Fruit fly (Drosophila melanogaster) whole organism, embryonic: ENCODE measurements around the gene CG16736.

Source experiments
- Antp ChIP-seq: fragments of 200-800 bp; sonication (Bioruptor generic); optimal IDR thresholded peaks from 3 replicates; lab custom pipeline; 2016; ENCODE audit warnings: missing biosample characterization, missing genetic modification characterization
- Atf3 ChIP-seq: fragments of 200-800 bp; sonication (Bioruptor generic); optimal IDR thresholded peaks from 3 replicates; lab custom pipeline; 2016; ENCODE audit warnings: missing biosample characterization, missing genetic modification characterization
- Blimp-1 ChIP-seq: fragments of 200-800 bp; sonication (Bioruptor generic); optimal IDR thresholded peaks from 3 replicates; lab custom pipeline; 2018; ENCODE audit warnings: missing biosample characterization, missing genetic modification characterization, mild to moderate bottlenecking, moderate library complexity, missing genetic modification reagents
- CG10654 ChIP-seq: fragments of 200-800 bp; sonication (Bioruptor generic); optimal IDR thresholded peaks from 2 replicates; lab custom pipeline; 2016; ENCODE audit warnings: missing biosample characterization, missing genetic modification characterization
- CG10979 ChIP-seq: fragments of 200-800 bp; sonication (Bioruptor generic); optimal IDR thresholded peaks from 2 replicates; lab custom pipeline; 2018; ENCODE audit warnings: missing biosample characterization, mild to moderate bottlenecking, missing genetic modification characterization, moderate library complexity
- CG11695 ChIP-seq: fragments of 200-800 bp; sonication (Bioruptor generic); IDR thresholded peaks from 3 replicates; pipeline ENCODE4 v1.3.6; 2022; ENCODE audit warnings: missing biosample characterization, missing genetic modification characterization
- CG12769 ChIP-seq: fragments of 200-800 bp; sonication (Bioruptor generic); optimal IDR thresholded peaks from 2 replicates; lab custom pipeline; 2019; ENCODE audit warnings: missing biosample characterization, mild to moderate bottlenecking, missing genetic modification characterization, moderate library complexity
- CG13624 ChIP-seq: fragments of 200-800 bp; sonication (Bioruptor generic); optimal IDR thresholded peaks from 2 replicates; lab custom pipeline; 2016; ENCODE audit warnings: missing biosample characterization, missing genetic modification characterization
- CG14710 ChIP-seq: fragments of 200-800 bp; sonication (Bioruptor generic); optimal IDR thresholded peaks from 3 replicates; lab custom pipeline; 2019; ENCODE audit warnings: missing biosample characterization, mild to moderate bottlenecking, missing genetic modification characterization, moderate library complexity
- CG16815 ChIP-seq: fragments of 200-800 bp; sonication (Bioruptor generic); optimal IDR thresholded peaks from 3 replicates; lab custom pipeline; 2017; ENCODE audit warnings: missing biosample characterization, mild to moderate bottlenecking, missing genetic modification characterization
- CG17385 ChIP-seq: fragments of 200-800 bp; sonication (Bioruptor generic); optimal IDR thresholded peaks from 3 replicates; lab custom pipeline; 2018; ENCODE audit warnings: missing biosample characterization, mild to moderate bottlenecking, missing genetic modification characterization
- CG17829 ChIP-seq: fragments of 200-800 bp; optimal IDR thresholded peaks from 2 replicates; lab custom pipeline; 2019; ENCODE audit warnings: missing biosample characterization, mild to moderate bottlenecking, missing genetic modification characterization, moderate library complexity
- CG2875 ChIP-seq: fragments of 200-800 bp; sonication (Bioruptor generic); optimal IDR thresholded peaks from 2 replicates; lab custom pipeline; 2017; ENCODE audit warnings: missing biosample characterization, mild to moderate bottlenecking, missing genetic modification characterization, missing genetic modification reagents
- CG30403 ChIP-seq: fragments of 200-800 bp; sonication (Bioruptor generic); optimal IDR thresholded peaks from 3 replicates; lab custom pipeline; 2016; ENCODE audit warnings: missing biosample characterization, missing genetic modification characterization
- CG3847 ChIP-seq: fragments of 200-800 bp; sonication (Bioruptor generic); IDR thresholded peaks from 2 replicates; pipeline ENCODE4 v1.3.6; 2022; ENCODE audit warnings: missing biosample characterization, missing genetic modification characterization
- CG6689 ChIP-seq: fragments of 200-800 bp; sonication (Bioruptor generic); IDR thresholded peaks from 2 replicates; pipeline ENCODE4 v1.3.6; 2022; ENCODE audit warnings: missing biosample characterization, missing genetic modification characterization
- CG6765 ChIP-seq: fragments of 200-800 bp; sonication (Bioruptor generic); optimal IDR thresholded peaks from 3 replicates; lab custom pipeline; 2017; ENCODE audit warnings: missing biosample characterization, mild to moderate bottlenecking, missing genetic modification characterization
- CG7745 ChIP-seq: fragments of 200-800 bp; sonication (Bioruptor generic); optimal IDR thresholded peaks from 2 replicates; lab custom pipeline; 2018; ENCODE audit warnings: missing biosample characterization, mild to moderate bottlenecking, missing genetic modification characterization, moderate library complexity
- CG8281 ChIP-seq: fragments of 200-800 bp; sonication (Bioruptor generic); optimal IDR thresholded peaks from 2 replicates; lab custom pipeline; 2018; ENCODE audit warnings: missing biosample characterization, mild to moderate bottlenecking, missing genetic modification characterization, moderate library complexity
- CG8359 ChIP-seq: fragments of 200-800 bp; sonication (Bioruptor generic); optimal IDR thresholded peaks from 2 replicates; lab custom pipeline; 2017; ENCODE audit warnings: missing biosample characterization, mild to moderate bottlenecking, missing genetic modification characterization, borderline replicate concordance
- CG8924 ChIP-seq: fragments of 200-800 bp; optimal IDR thresholded peaks from 3 replicates; lab custom pipeline; 2019; ENCODE audit warnings: missing biosample characterization, mild to moderate bottlenecking, missing genetic modification characterization, moderate library complexity
- Dad ChIP-seq: fragments of 200-800 bp; sonication (Bioruptor generic); optimal IDR thresholded peaks from 3 replicates; lab custom pipeline; 2016; ENCODE audit warnings: missing biosample characterization, missing genetic modification characterization
- Doc3 ChIP-seq: fragments of 200-800 bp; sonication (Bioruptor generic); IDR thresholded peaks from 3 replicates; pipeline ENCODE4 v1.3.6; 2022; ENCODE audit warnings: missing biosample characterization, missing genetic modification characterization; ENCODE audit not compliant: partially characterized antibody
- E2f2 ChIP-seq: fragments of 200-800 bp; sonication (Bioruptor generic); IDR thresholded peaks from 2 replicates; pipeline ENCODE4 v1.3.6; 2022; ENCODE audit warnings: missing biosample characterization, missing genetic modification characterization
- Fer2 ChIP-seq: fragments of 200-800 bp; sonication (Bioruptor generic); optimal IDR thresholded peaks from 2 replicates; lab custom pipeline; 2018; ENCODE audit warnings: missing biosample characterization, mild to moderate bottlenecking, missing genetic modification characterization, moderate library complexity
- HHEX ChIP-seq: fragments of 200-800 bp; sonication (Bioruptor generic); optimal IDR thresholded peaks from 3 replicates; lab custom pipeline; 2017; ENCODE audit warnings: missing biosample characterization, mild to moderate bottlenecking, missing genetic modification characterization, missing genetic modification reagents
- HmgD ChIP-seq: fragments of 200-800 bp; sonication (Bioruptor generic); optimal IDR thresholded peaks from 3 replicates; lab custom pipeline; 2016; ENCODE audit warnings: missing biosample characterization, missing genetic modification characterization
- Hr39 ChIP-seq: fragments of >200 bp; optimal IDR thresholded peaks from 2 replicates; lab custom pipeline; 2017
- Meics ChIP-seq: fragments of 200-800 bp; sonication (Bioruptor generic); optimal IDR thresholded peaks from 2 replicates; lab custom pipeline; 2017; ENCODE audit warnings: missing biosample characterization, mild to moderate bottlenecking, missing genetic modification characterization
- Nf-YB ChIP-seq: fragments of 200-800 bp; sonication (Bioruptor generic); optimal IDR thresholded peaks from 3 replicates; lab custom pipeline; 2019; ENCODE audit warnings: missing biosample characterization, mild to moderate bottlenecking, missing genetic modification characterization, moderate library complexity
- Sox100B ChIP-seq: fragments of 200-800 bp; sonication (Bioruptor generic); optimal IDR thresholded peaks from 3 replicates; lab custom pipeline; 2018; ENCODE audit warnings: missing biosample characterization, mild to moderate bottlenecking, missing genetic modification characterization
- Sry-δ ChIP-seq: fragments of 200-800 bp; sonication (Bioruptor generic); optimal IDR thresholded peaks from 2 replicates; lab custom pipeline; 2016; ENCODE audit warnings: missing biosample characterization, missing genetic modification characterization
- Ssrp ChIP-seq: fragments of 200-800 bp; sonication (Bioruptor generic); optimal IDR thresholded peaks from 2 replicates; lab custom pipeline; 2018; ENCODE audit warnings: missing biosample characterization, mild to moderate bottlenecking, missing genetic modification characterization, moderate library complexity
- Xrp1 ChIP-seq: fragments of 200-800 bp; sonication (Bioruptor generic); IDR thresholded peaks from 2 replicates; pipeline ENCODE4 v1.3.6; 2022; ENCODE audit warnings: missing biosample characterization, missing genetic modification characterization
- abd-A ChIP-seq: fragments of 200-800 bp; sonication (Bioruptor generic); optimal IDR thresholded peaks from 3 replicates; lab custom pipeline; 2019; ENCODE audit warnings: missing biosample characterization, mild to moderate bottlenecking, missing genetic modification characterization, moderate library complexity
- az2 ChIP-seq: fragments of 200-800 bp; sonication (Bioruptor generic); optimal IDR thresholded peaks from 3 replicates; lab custom pipeline; 2016; ENCODE audit warnings: missing biosample characterization, missing genetic modification characterization
- cad ChIP-seq: fragments of >200 bp; optimal IDR thresholded peaks from 2 replicates; lab custom pipeline; 2017; ENCODE audit warnings: missing biosample characterization, missing genetic modification characterization
- crc ChIP-seq: fragments of 200-800 bp; sonication (Bioruptor generic); optimal IDR thresholded peaks from 2 replicates; lab custom pipeline; 2016; ENCODE audit warnings: missing biosample characterization, missing genetic modification characterization
- croc ChIP-seq: fragments of 200-800 bp; sonication (Bioruptor generic); conservative IDR thresholded peaks from 3 replicates; pipeline ENCODE4 v1.3.6; 2022; ENCODE audit warnings: missing biosample characterization, missing genetic modification characterization
- dmrt11E ChIP-seq: fragments of 200-800 bp; sonication (Bioruptor generic); optimal IDR thresholded peaks from 3 replicates; lab custom pipeline; 2018; ENCODE audit warnings: missing biosample characterization, mild to moderate bottlenecking, missing genetic modification characterization, moderate library complexity
- en ChIP-seq: fragments of 200-800 bp; sonication (Bioruptor generic); optimal IDR thresholded peaks from 2 replicates; lab custom pipeline; 2016; ENCODE audit warnings: missing biosample characterization, missing genetic modification characterization
- her ChIP-seq: fragments of 200-800 bp; sonication (Bioruptor generic); optimal IDR thresholded peaks from 2 replicates; lab custom pipeline; 2016; ENCODE audit warnings: missing biosample characterization, missing genetic modification characterization
- ind ChIP-seq: fragments of 200-800 bp; sonication (Bioruptor generic); optimal IDR thresholded peaks from 3 replicates; lab custom pipeline; 2016; ENCODE audit warnings: missing biosample characterization, missing genetic modification characterization
- lmd ChIP-seq: fragments of 200-800 bp; sonication (Bioruptor generic); IDR thresholded peaks from 2 replicates; pipeline ENCODE4 v1.3.6; 2022; ENCODE audit warnings: missing biosample characterization, missing genetic modification characterization
- maf-S ChIP-seq: fragments of 200-800 bp; sonication (Bioruptor generic); optimal IDR thresholded peaks from 2 replicates; lab custom pipeline; 2016; ENCODE audit warnings: missing biosample characterization, missing genetic modification characterization
- otp ChIP-seq: fragments of 200-800 bp; sonication (Bioruptor generic); IDR thresholded peaks from 3 replicates; pipeline ENCODE4, ENCODE4 v1.3.6; 2022; ENCODE audit warnings: missing biosample characterization, missing genetic modification characterization
- pfk ChIP-seq: fragments of 200-800 bp; sonication (Bioruptor generic); optimal IDR thresholded peaks from 2 replicates; lab custom pipeline; 2018; ENCODE audit warnings: missing biosample characterization, mild to moderate bottlenecking, missing genetic modification characterization, moderate library complexity
- pho ChIP-seq: fragments of 200-800 bp; sonication (Bioruptor generic); optimal IDR thresholded peaks from 2 replicates; lab custom pipeline; 2016; ENCODE audit warnings: missing biosample characterization, missing genetic modification characterization
- prd ChIP-seq, 3 experiments: fragments of >200 bp in 2 of 3; fragments of 200-800 bp in 1 of 3; sonication (Bioruptor generic) in 1 of 3; optimal IDR thresholded peaks in 2 of 3; IDR thresholded peaks in 1 of 3; 2 replicates in 2 of 3; 3 replicates in 1 of 3; pipeline versions ENCODE4 v1.3.6 to Lab custom; 2017 to 2022; ENCODE audit warnings: missing biosample characterization in 1 of 3, missing genetic modification characterization in 1 of 3
- stc ChIP-seq: fragments of 200-800 bp; sonication (Bioruptor generic); IDR thresholded peaks from 2 replicates; pipeline ENCODE4 v1.3.6; 2022; ENCODE audit warnings: missing biosample characterization, missing genetic modification characterization
- tin ChIP-seq: fragments of 200-800 bp; sonication (Bioruptor generic); optimal IDR thresholded peaks from 3 replicates; lab custom pipeline; 2016; ENCODE audit warnings: missing biosample characterization, missing genetic modification characterization

CG16736 gene

dm6 chr3R:9250868-9251267 is 6.6 kb downstream of the CG16736 start (continued):
- TF ChIP-seq CG8281: no peak
- no peak for TF ChIP-seq stc (GFP tag; lab: Robert Waterston, UW)
- TF ChIP-seq dmrt11E (tag; lab: Kevin White, UChicago): peak; percentile 51
- no peak for TF ChIP-seq cad (GFP tag; lab: Kevin White, UChicago)
- no peak for TF ChIP-seq Fer2 (tag; lab: Kevin White, UChicago)
- peak; percentile 0 for TF ChIP-seq CG10654 (GFP tag; lab: Kevin White, UChicago)
- TF ChIP-seq az2 (GFP tag; lab: Kevin White, UChicago): peak; percentile 24
- TF ChIP-seq Doc3 (GFP tag; lab: Robert Waterston, UW): no peak
- no peak; the same call in 2 of the 3 replicates for TF ChIP-seq croc (GFP tag; lab: Robert Waterston, UW)
- no peak for TF ChIP-seq pfk (GFP tag; lab: Kevin White, UChicago)
- no peak for TF ChIP-seq crc
- no peak for TF ChIP-seq CG7745
- no peak for TF ChIP-seq Meics (GFP tag; lab: Kevin White, UChicago)
- TF ChIP-seq CG3847 (GFP tag; lab: Robert Waterston, UW): peak; percentile 36; the same call in 1 of the 2 replicates
- TF ChIP-seq CG16815: no peak
- peak; percentile 46 for TF ChIP-seq CG10979 (tag; lab: Kevin White, UChicago)
- 0 out of 2 replicates have a peak, but pooled peaks have one; percentile 21 for TF ChIP-seq E2f2
- no peak for TF ChIP-seq pho
- peak; percentile 37 for TF ChIP-seq CG30403
- TF ChIP-seq CG2875 (GFP tag; lab: Kevin White, UChicago): peak; percentile 27
- no peak for TF ChIP-seq Dad (GFP tag; lab: Kevin White, UChicago)
- TF ChIP-seq Sox100B (GFP tag; lab: Kevin White, UChicago): no peak
- no peak for TF ChIP-seq maf-S (GFP tag; lab: Kevin White, UChicago)
- peak; percentile 22 for TF ChIP-seq CG14710
- no peak for TF ChIP-seq Sry-δ (GFP tag; lab: Kevin White, UChicago)
- peak; percentile 39 for TF ChIP-seq CG17829 (tag; lab: Kevin White, UChicago)
- TF ChIP-seq otp (GFP tag; lab: Robert Waterston, UW): peak; percentile 41; the same call in 1 of the 3 replicates
- peak; percentile 42 for TF ChIP-seq Ssrp
- no peak for TF ChIP-seq CG12769
- TF ChIP-seq CG8359: no peak
- TF ChIP-seq Antp: peak; percentile 14
- TF ChIP-seq lmd (GFP tag; lab: Robert Waterston, UW): peak; percentile 39
- TF ChIP-seq abd-A (tag; lab: Kevin White, UChicago): no peak
- TF ChIP-seq Hr39 (lab: Kevin White, UChicago): no peak
- no peak for TF ChIP-seq prd (optimal IDR thresholded peaks at IDR 0.05; lab: Kevin White, UChicago)
- peak; percentile 66 for TF ChIP-seq prd (GFP tag; IDR thresholded peaks at IDR 0.05; lab: Robert Waterston, UW)
- no peak for TF ChIP-seq HmgD (GFP tag; lab: Kevin White, UChicago)
- no peak for TF ChIP-seq CG13624 (GFP tag; lab: Kevin White, UChicago)
- no peak for TF ChIP-seq en
- TF ChIP-seq CG8924 (tag; lab: Kevin White, UChicago): peak; percentile 11
- 0 out of 3 replicates have a peak, but pooled peaks have one; percentile 25 for TF ChIP-seq CG11695 (GFP tag; lab: Robert Waterston, UW)
- no peak for TF ChIP-seq Nf-YB (GFP tag; lab: Kevin White, UChicago)
- TF ChIP-seq Xrp1: peak; percentile 66
- peak; percentile 25 for TF ChIP-seq CG17385 (GFP tag; lab: Kevin White, UChicago)
- peak; percentile 40 for TF ChIP-seq Blimp-1 (GFP tag; lab: Kevin White, UChicago)
- TF ChIP-seq tin (GFP tag; lab: Kevin White, UChicago): peak; percentile 39
- TF ChIP-seq HHEX (GFP tag; lab: Kevin White, UChicago): no peak
- TF ChIP-seq Atf3 (GFP tag; lab: Kevin White, UChicago): peak; percentile 27
- TF ChIP-seq CG6765: no peak
- TF ChIP-seq CG6689 (GFP tag; lab: Robert Waterston, UW): peak; percentile 52; the same call in 1 of the 2 replicates
- no peak for TF ChIP-seq her (GFP tag; lab: Kevin White, UChicago)
- peak; percentile 10 for TF ChIP-seq ind
